Fruit fly (Drosophila melanogaster) whole organism, embryonic: ENCODE results near the gene wda.
A peak's percentile ranks its signal among the peaks of the same experiment; 100 is the strongest.

Experiments
- Ada2b ChIP-seq: fragments of 200-800 bp; sonication (Bioruptor generic); IDR thresholded peaks from 2 replicates; pipeline ENCODE4 v1.3.6; 2022; ENCODE audit warnings: missing biosample characterization, missing genetic modification characterization
- Adf1 ChIP-seq: fragments of 200-800 bp; sonication (Bioruptor generic); IDR thresholded peaks from 2 replicates; pipeline ENCODE4 v1.3.6; 2022; ENCODE audit warnings: missing biosample characterization, missing genetic modification characterization
- Asciz ChIP-seq: fragments of 200-800 bp; sonication (Bioruptor generic); optimal IDR thresholded peaks from 2 replicates; lab custom pipeline; 2017; ENCODE audit warnings: missing biosample characterization, mild to moderate bottlenecking, missing genetic modification characterization, missing genetic modification reagents
- Blimp-1 ChIP-seq: fragments of 200-800 bp; sonication (Bioruptor generic); optimal IDR thresholded peaks from 3 replicates; lab custom pipeline; 2018; ENCODE audit warnings: missing biosample characterization, missing genetic modification characterization, mild to moderate bottlenecking, moderate library complexity, missing genetic modification reagents
- CG10321 ChIP-seq: fragments of 200-800 bp; sonication (Bioruptor generic); IDR thresholded peaks from 2 replicates; pipeline ENCODE4 v1.3.6; 2022; ENCODE audit warnings: missing biosample characterization, missing genetic modification characterization
- CG12659 ChIP-seq: fragments of 200-800 bp; sonication (Bioruptor generic); optimal IDR thresholded peaks from 3 replicates; lab custom pipeline; 2017; ENCODE audit warnings: mild to moderate bottlenecking, missing biosample characterization, missing genetic modification reagents, missing genetic modification characterization
- CG12744 ChIP-seq: fragments of 200-800 bp; sonication (Bioruptor generic); optimal IDR thresholded peaks from 2 replicates; lab custom pipeline; 2016; ENCODE audit warnings: missing biosample characterization, missing genetic modification characterization
- CG13624 ChIP-seq: fragments of 200-800 bp; sonication (Bioruptor generic); optimal IDR thresholded peaks from 2 replicates; lab custom pipeline; 2016; ENCODE audit warnings: missing biosample characterization, missing genetic modification characterization
- CG13894 ChIP-seq: fragments of 200-800 bp; sonication (Bioruptor generic); optimal IDR thresholded peaks from 3 replicates; lab custom pipeline; 2018; ENCODE audit warnings: missing biosample characterization, mild to moderate bottlenecking, missing genetic modification characterization, moderate library complexity
- CG14667 ChIP-seq: fragments of 200-800 bp; sonication (Bioruptor generic); IDR thresholded peaks from 2 replicates; pipeline ENCODE4 v1.3.6; 2022; ENCODE audit warnings: missing biosample characterization, missing genetic modification characterization
- CG14710 ChIP-seq: fragments of 200-800 bp; sonication (Bioruptor generic); optimal IDR thresholded peaks from 3 replicates; lab custom pipeline; 2019; ENCODE audit warnings: missing biosample characterization, mild to moderate bottlenecking, missing genetic modification characterization, moderate library complexity
- CG15073 ChIP-seq: fragments of 200-800 bp; sonication (Bioruptor generic); optimal IDR thresholded peaks from 2 replicates; lab custom pipeline; 2016; ENCODE audit warnings: missing biosample characterization, missing genetic modification characterization
- CG32532 ChIP-seq: fragments of 200-800 bp; sonication (Bioruptor generic); IDR thresholded peaks from 2 replicates; pipeline ENCODE4 v1.3.6; 2022; ENCODE audit warnings: missing biosample characterization, missing genetic modification characterization
- CG8290 ChIP-seq, 3 experiments: fragments of 200-800 bp; sonication (Bioruptor generic); optimal IDR thresholded peaks; 2 replicates each; lab custom pipeline; 2016 to 2019; ENCODE audit warnings: missing biosample characterization in 3 of 3, missing genetic modification characterization in 3 of 3, mild to moderate bottlenecking in 2 of 3, moderate library complexity in 1 of 3
- CG8359 ChIP-seq: fragments of 200-800 bp; sonication (Bioruptor generic); optimal IDR thresholded peaks from 2 replicates; lab custom pipeline; 2017; ENCODE audit warnings: missing biosample characterization, mild to moderate bottlenecking, missing genetic modification characterization, borderline replicate concordance
- CG9437 ChIP-seq: fragments of 200-800 bp; sonication (Bioruptor generic); optimal IDR thresholded peaks from 2 replicates; lab custom pipeline; 2018; ENCODE audit warnings: missing biosample characterization, mild to moderate bottlenecking, missing genetic modification characterization
- CG9797 ChIP-seq: fragments of 200-800 bp; sonication (Bioruptor generic); optimal IDR thresholded peaks from 3 replicates; lab custom pipeline; 2018; ENCODE audit warnings: missing biosample characterization, mild to moderate bottlenecking, missing genetic modification characterization
- D ChIP-seq, 2 experiments: fragments of 200-800 bp in 1 of 2; fragments of >200 bp in 1 of 2; sonication (Bioruptor generic) in 1 of 2; optimal IDR thresholded peaks; 2 replicates in 1 of 2; 3 replicates in 1 of 2; lab custom pipeline; 2017; ENCODE audit warnings: mild to moderate bottlenecking in 1 of 2, missing biosample characterization in 1 of 2, missing genetic modification characterization in 1 of 2, missing genetic modification reagents in 1 of 2
- Dip3 ChIP-seq: fragments of 200-800 bp; sonication (Bioruptor generic); optimal IDR thresholded peaks from 3 replicates; lab custom pipeline; 2016; ENCODE audit warnings: missing biosample characterization, missing genetic modification characterization
- Dll ChIP-seq: fragments of 200-800 bp; sonication (Bioruptor generic); IDR thresholded peaks from 4 replicates; pipeline ENCODE4 v1.3.6; 2022; ENCODE audit warnings: missing biosample characterization, missing genetic modification characterization; ENCODE audit not compliant: partially characterized antibody
- GATAe ChIP-seq: fragments of 200-800 bp; sonication (Bioruptor generic); conservative IDR thresholded peaks from 2 replicates; pipeline ENCODE4 v1.3.6; 2022; ENCODE audit warnings: missing biosample characterization, missing genetic modification characterization
- Gug ChIP-seq: fragments of 200-800 bp; sonication (Bioruptor generic); IDR thresholded peaks from 4 replicates; pipeline ENCODE4 v1.3.6; 2022; ENCODE audit warnings: missing biosample characterization, missing genetic modification characterization
- HLH3B ChIP-seq: fragments of 200-800 bp; sonication (Bioruptor generic); IDR thresholded peaks from 2 replicates; pipeline ENCODE4 v1.3.6; 2022; ENCODE audit warnings: missing biosample characterization, missing genetic modification characterization
- HLH4C ChIP-seq: fragments of 200-800 bp; sonication (Bioruptor generic); IDR thresholded peaks from 3 replicates; pipeline ENCODE4 v1.3.6; 2022; ENCODE audit warnings: missing biosample characterization, missing genetic modification characterization; ENCODE audit not compliant: partially characterized antibody
- Jarid2 ChIP-seq: fragments of 200-800 bp; sonication (Bioruptor generic); optimal IDR thresholded peaks from 3 replicates; lab custom pipeline; 2017; ENCODE audit warnings: mild to moderate bottlenecking, missing biosample characterization, missing genetic modification reagents, missing genetic modification characterization
- Max ChIP-seq: fragments of 200-800 bp; sonication (Bioruptor generic); optimal IDR thresholded peaks from 2 replicates; lab custom pipeline; 2016; ENCODE audit warnings: missing biosample characterization, mild to moderate bottlenecking, missing genetic modification characterization
- Nf-YA ChIP-seq: fragments of 200-800 bp; sonication (Bioruptor generic); IDR thresholded peaks from 2 replicates; pipeline ENCODE4 v1.3.6; 2022; ENCODE audit warnings: missing biosample characterization, missing genetic modification characterization
- Poxn ChIP-seq: fragments of 200-800 bp; sonication (Bioruptor generic); IDR thresholded peaks from 2 replicates; pipeline ENCODE4 v1.3.6; 2022; ENCODE audit warnings: missing biosample characterization, missing genetic modification characterization
- Sin3A ChIP-seq: fragments of >200 bp; optimal IDR thresholded peaks from 2 replicates; lab custom pipeline; 2018
- YL-1 ChIP-seq: fragments of 200-800 bp; sonication (Bioruptor generic); optimal IDR thresholded peaks from 3 replicates; lab custom pipeline; 2017; ENCODE audit warnings: missing biosample characterization, mild to moderate bottlenecking, missing genetic modification characterization
- aop ChIP-seq: fragments of 200-800 bp; sonication (Bioruptor generic); IDR thresholded peaks from 2 replicates; pipeline ENCODE4 v1.3.6; 2022; ENCODE audit warnings: missing biosample characterization, missing genetic modification characterization
- ara ChIP-seq: fragments of 200-800 bp; sonication (Bioruptor generic); IDR thresholded peaks from 2 replicates; pipeline ENCODE4 v1.3.6; 2022; ENCODE audit warnings: missing biosample characterization, missing genetic modification characterization
- cad ChIP-seq: fragments of >200 bp; optimal IDR thresholded peaks from 2 replicates; lab custom pipeline; 2017; ENCODE audit warnings: missing biosample characterization, missing genetic modification characterization
- crol ChIP-seq: fragments of 200-800 bp; sonication (Bioruptor generic); IDR thresholded peaks from 2 replicates; pipeline ENCODE4 v1.3.6; 2022; ENCODE audit warnings: missing biosample characterization, missing genetic modification characterization
- h ChIP-seq: fragments of >200 bp; optimal IDR thresholded peaks from 2 replicates; lab custom pipeline; 2017
- hbn ChIP-seq: fragments of 200-800 bp; sonication (Bioruptor generic); IDR thresholded peaks from 2 replicates; pipeline ENCODE4 v1.3.6; 2022; ENCODE audit warnings: missing biosample characterization, missing genetic modification characterization; ENCODE audit not compliant: partially characterized antibody
- kni ChIP-seq: fragments of 200-800 bp; sonication (Bioruptor generic); optimal IDR thresholded peaks from 3 replicates; lab custom pipeline; 2017; ENCODE audit warnings: mild to moderate bottlenecking, missing biosample characterization, missing genetic modification reagents, missing genetic modification characterization
- lilli ChIP-seq: fragments of 200-800 bp; sonication (Bioruptor generic); optimal IDR thresholded peaks from 3 replicates; lab custom pipeline; 2016; ENCODE audit warnings: missing biosample characterization, missing genetic modification characterization
- odd ChIP-seq: fragments of 200-800 bp; sonication (Bioruptor generic); optimal IDR thresholded peaks from 2 replicates; lab custom pipeline; 2017; ENCODE audit warnings: missing biosample characterization, mild to moderate bottlenecking, missing genetic modification characterization
- p53 ChIP-seq: fragments of 200-800 bp; sonication (Bioruptor generic); optimal IDR thresholded peaks from 2 replicates; lab custom pipeline; 2016; ENCODE audit warnings: missing biosample characterization, missing genetic modification characterization
- pnt ChIP-seq: fragments of 200-800 bp; sonication (Bioruptor generic); optimal IDR thresholded peaks from 3 replicates; lab custom pipeline; 2016; ENCODE audit warnings: missing biosample characterization, missing genetic modification characterization
- sima ChIP-seq: fragments of 200-800 bp; sonication (Bioruptor generic); optimal IDR thresholded peaks from 2 replicates; lab custom pipeline; 2016; ENCODE audit warnings: missing biosample characterization, missing genetic modification characterization
- slou ChIP-seq: fragments of 200-800 bp; sonication (Bioruptor generic); optimal IDR thresholded peaks from 3 replicates; lab custom pipeline; 2016; ENCODE audit warnings: missing biosample characterization, missing genetic modification characterization
- sr ChIP-seq: fragments of 200-800 bp; sonication (Bioruptor generic); IDR thresholded peaks from 3 replicates; pipeline ENCODE4 v1.3.6; 2022; ENCODE audit warnings: missing biosample characterization, missing genetic modification characterization
- tin ChIP-seq: fragments of 200-800 bp; sonication (Bioruptor generic); optimal IDR thresholded peaks from 3 replicates; lab custom pipeline; 2016; ENCODE audit warnings: missing biosample characterization, missing genetic modification characterization
- toy ChIP-seq: fragments of 200-800 bp; sonication (Bioruptor generic); IDR thresholded peaks from 2 replicates; pipeline ENCODE4 v1.3.6; 2022; ENCODE audit warnings: missing biosample characterization, missing genetic modification characterization
- unc-4 ChIP-seq: fragments of 200-800 bp; sonication (Bioruptor generic); IDR thresholded peaks from 2 replicates; pipeline ENCODE4 v1.3.6; 2022; ENCODE audit warnings: missing biosample characterization, missing genetic modification characterization; ENCODE audit not compliant: partially characterized antibody
- vvl ChIP-seq: fragments of 200-800 bp; sonication (Bioruptor generic); IDR thresholded peaks from 2 replicates; pipeline ENCODE4 v1.3.6; 2022; ENCODE audit warnings: missing biosample characterization, missing genetic modification characterization
- z ChIP-seq: fragments of 200-800 bp; sonication (Bioruptor generic); IDR thresholded peaks from 3 replicates; pipeline ENCODE4 v1.3.6; 2022; ENCODE audit warnings: missing biosample characterization, missing genetic modification characterization
- zfh2 ChIP-seq: fragments of 200-800 bp; sonication (Bioruptor generic); optimal IDR thresholded peaks from 2 replicates; lab custom pipeline; 2016; ENCODE audit warnings: missing biosample characterization, missing genetic modification characterization

Gene wda

DNA sequence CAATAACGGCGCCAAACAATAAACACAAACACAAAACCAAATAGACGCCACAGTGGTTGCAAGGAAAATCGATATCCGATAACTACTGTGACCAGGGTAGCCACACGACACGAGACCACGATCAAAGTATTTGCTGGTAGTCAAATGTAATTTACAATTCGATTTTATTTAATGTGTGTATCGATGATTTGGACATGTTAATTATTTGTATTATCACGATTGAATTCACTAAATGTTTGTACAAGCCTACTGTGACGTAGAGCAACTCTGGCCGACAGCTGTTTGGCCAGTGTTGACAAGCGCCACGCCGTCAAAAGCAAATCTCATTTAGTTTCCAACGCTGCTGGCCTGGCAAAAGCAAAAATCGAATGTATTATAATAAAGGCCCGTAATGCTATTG is 6.6 kb downstream of the wda start, which contains the start of the genes Rad60 and EloA (continued):
- TF ChIP-seq CG9797 (peak; percentile 51), D (optimal IDR thresholded peaks at IDR 0.05; lab: Kevin White, UChicago) (peak; percentile 42), D (GFP tag; optimal IDR thresholded peaks at IDR 0.05; lab: Kevin White, UChicago) (peak; percentile 29), slou (peak; percentile 31), CG13894 (peak; percentile 70), Nf-YA (GFP tag; lab: Robert Waterston, UW) (no peak), CG14667 (no peak), Poxn (GFP tag; lab: Robert Waterston, UW) (0 out of 2 replicates have a peak, but pooled peaks have one; percentile 38), Adf1 (GFP tag; lab: Robert Waterston, UW) (peak; percentile 49), odd (GFP tag; lab: Kevin White, UChicago) (peak; percentile 43), CG12744 (GFP tag; lab: Kevin White, UChicago) (peak; percentile 75), cad (GFP tag; lab: Kevin White, UChicago) (no peak), CG13624 (GFP tag; lab: Kevin White, UChicago) (peak; percentile 85), p53 (peak; percentile 58), CG14710 (tag; lab: Kevin White, UChicago) (peak; percentile 86), aop (GFP tag; lab: Robert Waterston, UW) (no peak), Dip3 (peak; percentile 85), tin (GFP tag; lab: Kevin White, UChicago) (peak; percentile 79), zfh2 (GFP tag; lab: Kevin White, UChicago) (peak; percentile 85), HLH4C (peak; percentile 65; the same call in 2 of the 3 replicates), toy (GFP tag; lab: Robert Waterston, UW) (peak; percentile 7; the same call in 1 of the 2 replicates), pnt (GFP tag; lab: Kevin White, UChicago) (peak; percentile 72), CG8290 (GFP tag; optimal IDR thresholded peaks at IDR 0.05; lab: Kevin White, UChicago) (peak; percentile 87), CG8290 (tag; optimal IDR thresholded peaks at IDR 0.05; lab: Kevin White, UChicago) (peak; percentile 79 to 95), YL-1 (GFP tag; lab: Kevin White, UChicago) (peak; percentile 80), ara (GFP tag; lab: Robert Waterston, UW) (0 out of 2 replicates have a peak, but pooled peaks have one; percentile 47), kni (peak; percentile 24), Jarid2 (GFP tag; lab: Kevin White, UChicago) (peak; percentile 53), hbn (GFP tag; lab: Robert Waterston, UW) (peak; percentile 55; the same call in 1 of the 2 replicates), lilli (GFP tag; lab: Kevin White, UChicago) (peak; percentile 92), HLH3B (GFP tag; lab: Robert Waterston, UW) (peak; percentile 52), Dll (GFP tag; lab: Robert Waterston, UW) (peak; percentile 79; the same call in 3 of the 4 replicates), sr (no peak), vvl (GFP tag; lab: Robert Waterston, UW) (peak; percentile 86), GATAe (no peak), z (no peak), h (no peak), Blimp-1 (GFP tag; lab: Kevin White, UChicago) (peak; percentile 61), Asciz (GFP tag; lab: Kevin White, UChicago) (peak; percentile 26), CG32532 (GFP tag; lab: Robert Waterston, UW) (peak; percentile 77), Ada2b (GFP tag; lab: Robert Waterston, UW) (peak; percentile 57; the same call in 1 of the 2 replicates), Sin3A (lab: Kevin White, UChicago) (peak; percentile 91), unc-4 (GFP tag; lab: Robert Waterston, UW) (peak; percentile 65), CG12659 (peak; percentile 84), CG8359 (peak; percentile 45), CG10321 (GFP tag; lab: Robert Waterston, UW) (no peak), sima (GFP tag; lab: Kevin White, UChicago) (no peak), crol (GFP tag; lab: Robert Waterston, UW) (no peak), CG15073 (GFP tag; lab: Kevin White, UChicago) (no peak), CG9437 (GFP tag; lab: Kevin White, UChicago) (peak; percentile 44), Max (GFP tag; lab: Kevin White, UChicago) (peak; percentile 65), Gug (GFP tag; lab: Robert Waterston, UW) (peak; percentile 59)
